Worm (Caenorhabditis elegans) whole organism, mixed stage, embryonic: Measurements from ENCODE around the gene nlp-23.

Experiments
- ces-1 ChIP-seq: fragments of 150-350 bp; optimal IDR thresholded peaks from 2 replicates; lab custom pipeline; 2014; ENCODE audit warnings: missing biosample characterization, missing genetic modification reagents, missing genetic modification characterization
- drap-1 ChIP-seq: fragments of 200-800 bp; sonication (Bioruptor generic); optimal IDR thresholded peaks from 3 replicates; lab custom pipeline; 2018; ENCODE audit warnings: mild to moderate bottlenecking, missing genetic modification characterization, missing compliant biosample characterization
- elt-3 ChIP-seq: fragments of 150-350 bp; optimal IDR thresholded peaks from 2 replicates; lab custom pipeline; 2014; ENCODE audit warnings: missing biosample characterization, missing genetic modification characterization
- ham-2 ChIP-seq: fragments of 200-800 bp; sonication (Bioruptor generic); optimal IDR thresholded peaks from 2 replicates; lab custom pipeline; 2018; ENCODE audit warnings: mild to moderate bottlenecking, missing genetic modification characterization, missing compliant biosample characterization
- nhr-12 ChIP-seq: fragments of 150-350 bp; optimal IDR thresholded peaks from 2 replicates; lab custom pipeline; 2014; ENCODE audit warnings: missing biosample characterization, missing genetic modification characterization
- nhr-28 ChIP-seq: fragments of 150-350 bp; optimal IDR thresholded peaks from 2 replicates; lab custom pipeline; 2014; ENCODE audit warnings: missing biosample characterization, missing genetic modification characterization
- sptf-1 ChIP-seq: sonication (generic microtip); optimal IDR thresholded peaks from 2 replicates; lab custom pipeline; 2017; ENCODE audit warnings: mild to moderate bottlenecking, missing genetic modification characterization, moderate library complexity, missing compliant biosample characterization
- unc-62 ChIP-seq: fragments of 150-350 bp; optimal IDR thresholded peaks from 2 replicates; lab custom pipeline; 2014; ENCODE audit warnings: missing biosample characterization, missing genetic modification reagents, missing genetic modification characterization
- zip-8 ChIP-seq: fragments of 150-350 bp; optimal IDR thresholded peaks from 2 replicates; lab custom pipeline; 2014; ENCODE audit warnings: missing biosample characterization, missing genetic modification characterization
- ztf-11 ChIP-seq: fragments of 150-350 bp; optimal IDR thresholded peaks from 2 replicates; lab custom pipeline; 2014; ENCODE audit warnings: missing biosample characterization, missing genetic modification characterization

DNA sequence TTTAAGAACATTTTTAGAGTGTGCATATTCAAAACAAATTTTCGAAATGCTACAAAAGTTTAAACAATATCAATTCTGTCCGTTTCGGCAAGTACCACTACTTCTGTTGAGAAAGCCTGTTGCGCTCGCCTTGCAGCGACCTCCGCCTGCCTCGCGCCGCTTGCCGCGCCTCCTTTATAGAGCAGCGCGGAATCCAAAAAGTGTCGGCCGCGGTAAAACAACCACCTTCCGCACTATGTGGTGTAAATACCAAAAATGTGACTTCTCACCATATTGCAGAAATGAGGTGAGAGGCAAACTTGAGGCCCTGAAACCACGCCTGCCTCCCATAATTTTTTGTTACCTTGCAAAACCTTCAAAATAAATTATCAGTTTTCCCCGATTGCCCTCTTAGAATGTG lies 10.2 kb upstream of the nlp-23 start:
- TF ChIP-seq ztf-11 (tag; lab: Kevin White, UChicago) (no peak), zip-8 (tag; lab: Kevin White, UChicago) (no peak), elt-3 (no peak), nhr-28 (no peak), nhr-12 (tag; lab: Kevin White, UChicago) (no peak), sptf-1 (tag; lab: Kevin White, UChicago) (no peak), unc-62 (GFP tag; lab: Kevin White, UChicago) (no peak), ces-1 (GFP tag; lab: Kevin White, UChicago) (no peak), drap-1 (no peak), ham-2 (no peak)
